Fruit fly (Drosophila melanogaster): ENCODE data around the gene att-ORFB.

dm6 chr3R:20558106-20558489 lies 3.9 kb upstream of the att-ORFB start:
- TF ChIP-seq usp (GFP tag; optimal IDR thresholded peaks at IDR 0.05) = no peak
- TF ChIP-seq EcR (GFP tag; optimal IDR thresholded peaks at IDR 0.05) = no peak
- no peak for TF ChIP-seq psq (optimal IDR thresholded peaks at IDR 0.05)
- TF ChIP-seq pan (optimal IDR thresholded peaks at IDR 0.05) = no peak
- TF ChIP-seq Dll (optimal IDR thresholded peaks at IDR 0.05) = no peak
- no peak for TF ChIP-seq CG8478 (optimal IDR thresholded peaks at IDR 0.05)
